Worm (Caenorhabditis elegans): ENCODE measurements around the gene T27E7.5.

ce11 chrIV:14561677-14562076 is 24.7 kb downstream of the T27E7.5 start:
- TF ChIP-seq him-1 (tag; optimal IDR thresholded peaks at IDR 0.05) (no peak), dao-5 (tag; optimal IDR thresholded peaks at IDR 0.05) (no peak)
